Fruit fly (Drosophila melanogaster) ovary, adult (tissue): ENCODE measurements around the gene CG9737.

Experiments used
- CG17801 ChIP-seq: fragments of 200-800 bp; optimal IDR thresholded peaks from 2 replicates; lab custom pipeline; 2019; ENCODE audit warnings: missing biosample characterization, mild to moderate bottlenecking, missing genetic modification characterization, moderate library complexity; ENCODE audit not compliant: partially characterized antibody

CG9737 gene

dm6 chr3R:30193826-30194225 lies 49.3 kb downstream of the CG9737 start:
- TF ChIP-seq CG17801, result no peak

- TF ChIP-seq CG17801, result peak; percentile 45
Measured at dm6 chr3R:30191462-30191874, 51.6 kb downstream of the CG9737 start.
